Fruit fly (Drosophila melanogaster): ENCODE results near the gene Cyp12a5.

DNA sequence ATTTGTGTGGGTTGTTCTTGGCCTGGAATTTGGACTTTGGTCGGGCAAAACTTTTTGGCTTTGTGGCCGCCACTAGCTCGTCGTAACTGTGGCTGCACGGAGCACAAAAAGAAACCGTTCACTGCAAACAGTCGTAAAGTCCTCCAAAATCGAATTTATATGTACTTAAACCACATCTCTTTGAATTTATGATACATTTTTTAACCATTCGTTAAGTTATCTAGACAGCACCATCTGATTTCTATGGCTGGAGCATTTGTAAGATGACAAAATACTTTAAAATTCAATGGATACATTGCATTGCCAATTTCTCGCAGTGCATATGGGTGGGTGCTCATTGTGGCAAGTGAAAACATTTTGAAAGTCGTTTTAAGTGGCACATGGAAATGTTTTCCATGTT lies 28.3 kb upstream of the Cyp12a5 start:
- no peak for TF ChIP-seq N (GFP tag; optimal IDR thresholded peaks at IDR 0.05)
- TF ChIP-seq Hr78 (GFP tag; optimal IDR thresholded peaks at IDR 0.05): no peak
- no peak for TF ChIP-seq tai (GFP tag; optimal IDR thresholded peaks at IDR 0.05)
- TF ChIP-seq usp (GFP tag; optimal IDR thresholded peaks at IDR 0.05): no peak
- TF ChIP-seq lola (GFP tag; optimal IDR thresholded peaks at IDR 0.05): no peak
- no peak for TF ChIP-seq GATAd (GFP tag; optimal IDR thresholded peaks at IDR 0.05)
- TF ChIP-seq br (GFP tag; optimal IDR thresholded peaks at IDR 0.05): no peak
- no peak for TF ChIP-seq CrebA (GFP tag; optimal IDR thresholded peaks at IDR 0.05; ENCODE audit: borderline replicate concordance)
- TF ChIP-seq dl (GFP tag; optimal IDR thresholded peaks at IDR 0.05; ENCODE audit: insufficient read depth in 1 of 2, partially characterized antibody in 2 of 2): no peak
- TF ChIP-seq pan (optimal IDR thresholded peaks at IDR 0.05): no peak
- no peak for TF ChIP-seq CG9705 (GFP tag; optimal IDR thresholded peaks at IDR 0.05)
- TF ChIP-seq OdsH (GFP tag; optimal IDR thresholded peaks at IDR 0.05): no peak
- TF ChIP-seq Vsx2 (GFP tag; optimal IDR thresholded peaks at IDR 0.05; ENCODE audit: partially characterized antibody): no peak
- no peak for TF ChIP-seq Jra (GFP tag; optimal IDR thresholded peaks at IDR 0.05)

All from whole organism, wandering third instar larva.